Fruit fly (Drosophila melanogaster): Measurements from ENCODE around the gene hng3.

The hng3 gene

DNA sequence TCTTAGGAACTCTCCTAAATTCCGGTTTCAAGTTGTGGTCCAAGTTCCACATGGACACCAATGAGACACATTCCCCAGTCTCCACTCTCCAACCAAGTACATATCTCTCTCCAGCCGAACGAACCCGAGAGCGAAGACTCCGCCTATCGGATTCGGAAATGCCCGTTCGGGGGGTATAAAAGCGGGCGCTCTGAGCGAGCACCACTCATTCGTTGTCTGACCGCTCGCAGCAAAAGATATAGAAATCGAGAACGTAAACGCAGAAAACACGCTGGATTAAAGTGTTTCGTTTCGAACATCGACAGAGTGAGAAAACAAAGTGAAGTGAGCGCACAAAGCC, 6.1 kb downstream of the hng3 start, which contains the start of gene emc (continued):
- TF ChIP-seq CG10147 (GFP tag; optimal IDR thresholded peaks at IDR 0.05): no peak
- no peak for TF ChIP-seq unc-4 (GFP tag; IDR thresholded peaks at IDR 0.05; ENCODE audit: partially characterized antibody)
- TF ChIP-seq CG12659 (GFP tag; optimal IDR thresholded peaks at IDR 0.05): no peak
- TF ChIP-seq crp (GFP tag; optimal IDR thresholded peaks at IDR 0.05): no peak
- TF ChIP-seq BtbVII (GFP tag; optimal IDR thresholded peaks at IDR 0.05): peak; percentile 85
- no peak for TF ChIP-seq Dfd (GFP tag; optimal IDR thresholded peaks at IDR 0.05)
- no peak for TF ChIP-seq Dref (GFP tag; IDR thresholded peaks at IDR 0.05)
- TF ChIP-seq CG2116 (GFP tag; optimal IDR thresholded peaks at IDR 0.05): no peak
- 0 out of 2 replicates have a peak, but pooled peaks have one; percentile 62 for TF ChIP-seq CG16779 (GFP tag; IDR thresholded peaks at IDR 0.05)
- no peak for TF ChIP-seq CG43689 (GFP tag; IDR thresholded peaks at IDR 0.05)
- no peak for TF ChIP-seq sisA (GFP tag; IDR thresholded peaks at IDR 0.05)
- no peak for TF ChIP-seq CG12744 (GFP tag; optimal IDR thresholded peaks at IDR 0.05)
- peak; percentile 62; the same call in 1 of the 2 replicates for TF ChIP-seq amos (GFP tag; IDR thresholded peaks at IDR 0.05; ENCODE audit: partially characterized antibody)
- peak; percentile 43; the same call in 1 of the 2 replicates for TF ChIP-seq CG13287 (GFP tag; IDR thresholded peaks at IDR 0.05; ENCODE audit: partially characterized antibody)
- peak; percentile 7 for TF ChIP-seq HLH54F (GFP tag; optimal IDR thresholded peaks at IDR 0.05)
- no peak for TF ChIP-seq Elba2 (GFP tag; optimal IDR thresholded peaks at IDR 0.05)
- TF ChIP-seq CG11560 (tag; IDR thresholded peaks at IDR 0.05): no peak
- TF ChIP-seq CG7372 (GFP tag; IDR thresholded peaks at IDR 0.05): no peak
- TF ChIP-seq ERR (GFP tag; optimal IDR thresholded peaks at IDR 0.05): peak; percentile 47
- TF ChIP-seq Opbp (GFP tag; IDR thresholded peaks at IDR 0.05; ENCODE audit: partially characterized antibody): peak; percentile 63; the same call in 1 of the 3 replicates
- peak; percentile 7 for TF ChIP-seq bab2 (GFP tag; optimal IDR thresholded peaks at IDR 0.05)
- TF ChIP-seq Hr39 (optimal IDR thresholded peaks at IDR 0.05): no peak
- peak; percentile 45; the same call in 1 of the 2 replicates for TF ChIP-seq ranshi (GFP tag; IDR thresholded peaks at IDR 0.05)
- TF ChIP-seq chif (GFP tag; optimal IDR thresholded peaks at IDR 0.05): no peak
- peak; percentile 43 for TF ChIP-seq CG15601 (tag; optimal IDR thresholded peaks at IDR 0.05)
- TF ChIP-seq ap (GFP tag; IDR thresholded peaks at IDR 0.05): no peak
- no peak for TF ChIP-seq hth (optimal IDR thresholded peaks at IDR 0.05)
- TF ChIP-seq ato (GFP tag; IDR thresholded peaks at IDR 0.05; ENCODE audit: partially characterized antibody): peak; percentile 79
- peak; percentile 75 for TF ChIP-seq scrt (GFP tag; optimal IDR thresholded peaks at IDR 0.05)
- TF ChIP-seq bcd (GFP tag; optimal IDR thresholded peaks at IDR 0.05): peak; percentile 63
- TF ChIP-seq CG12104 (GFP tag; optimal IDR thresholded peaks at IDR 0.05): no peak
- TF ChIP-seq lab (GFP tag; optimal IDR thresholded peaks at IDR 0.05): peak; percentile 83
- peak; percentile 44 for TF ChIP-seq tap (tag; optimal IDR thresholded peaks at IDR 0.05)
- TF ChIP-seq gcm (GFP tag; optimal IDR thresholded peaks at IDR 0.05): peak; percentile 72
- TF ChIP-seq CG17361 (GFP tag; IDR thresholded peaks at IDR 0.05): no peak
- TF ChIP-seq ase (GFP tag; IDR thresholded peaks at IDR 0.05): peak; percentile 33; the same call in 2 of the 3 replicates
- TF ChIP-seq dmrt11E (tag; optimal IDR thresholded peaks at IDR 0.05): no peak
- TF ChIP-seq esg (GFP tag; conservative IDR thresholded peaks at IDR 0.05): no peak
- TF ChIP-seq CkIIα-i1 (GFP tag; IDR thresholded peaks at IDR 0.05): no peak
- no peak for TF ChIP-seq CG3065 (GFP tag; optimal IDR thresholded peaks at IDR 0.05)
- TF ChIP-seq gem (tag; optimal IDR thresholded peaks at IDR 0.05): no peak
- no peak for TF ChIP-seq pb (GFP tag; optimal IDR thresholded peaks at IDR 0.05)
- peak; percentile 30 for TF ChIP-seq org-1 (GFP tag; optimal IDR thresholded peaks at IDR 0.05)
- TF ChIP-seq jing (GFP tag; optimal IDR thresholded peaks at IDR 0.05): peak; percentile 70
- no peak for TF ChIP-seq ham (GFP tag; IDR thresholded peaks at IDR 0.05)
- TF ChIP-seq CG34422 (GFP tag; IDR thresholded peaks at IDR 0.05): peak; percentile 47; the same call in 1 of the 3 replicates
- TF ChIP-seq CG11723 (GFP tag; optimal IDR thresholded peaks at IDR 0.05): peak; percentile 36
- no peak for TF ChIP-seq Sry-δ (GFP tag; optimal IDR thresholded peaks at IDR 0.05)
- TF ChIP-seq E2f2 (GFP tag; IDR thresholded peaks at IDR 0.05): peak; percentile 44; the same call in 1 of the 2 replicates
- peak; percentile 76 for TF ChIP-seq CG4707 (GFP tag; optimal IDR thresholded peaks at IDR 0.05)
- peak; percentile 33 for TF ChIP-seq CG10267 (tag; optimal IDR thresholded peaks at IDR 0.05)

All from whole organism, embryonic.